Fruit fly (Drosophila melanogaster) whole organism, embryonic: ENCODE measurements around the gene CG43116.

Source experiments
- Blimp-1 ChIP-seq: fragments of 200-800 bp; sonication (Bioruptor generic); optimal IDR thresholded peaks from 3 replicates; lab custom pipeline; 2018; ENCODE audit warnings: missing biosample characterization, missing genetic modification characterization, mild to moderate bottlenecking, moderate library complexity, missing genetic modification reagents
- CG10462 ChIP-seq: fragments of 200-800 bp; sonication (Bioruptor generic); optimal IDR thresholded peaks from 2 replicates; lab custom pipeline; 2016; ENCODE audit warnings: missing biosample characterization, missing genetic modification characterization
- CG11247 ChIP-seq: fragments of 200-800 bp; sonication (Bioruptor generic); IDR thresholded peaks from 2 replicates; pipeline ENCODE4 v1.3.6; 2022; ENCODE audit warnings: missing biosample characterization, missing genetic modification characterization
- CG11560 ChIP-seq: fragments of 200-800 bp; sonication (Bioruptor generic); IDR thresholded peaks from 3 replicates; pipeline ENCODE4 v1.3.6; 2022; ENCODE audit warnings: missing biosample characterization, missing genetic modification characterization
- CG13296 ChIP-seq: fragments of 200-800 bp; sonication (Bioruptor generic); optimal IDR thresholded peaks from 3 replicates; lab custom pipeline; 2018; ENCODE audit warnings: missing biosample characterization, mild to moderate bottlenecking, missing genetic modification characterization
- CG13894 ChIP-seq: fragments of 200-800 bp; sonication (Bioruptor generic); optimal IDR thresholded peaks from 3 replicates; lab custom pipeline; 2018; ENCODE audit warnings: missing biosample characterization, mild to moderate bottlenecking, missing genetic modification characterization, moderate library complexity
- CG14014 ChIP-seq: fragments of 200-800 bp; sonication (Bioruptor generic); IDR thresholded peaks from 2 replicates; pipeline ENCODE4 v1.3.6; 2022; ENCODE audit warnings: missing biosample characterization, missing genetic modification characterization
- CG16863 ChIP-seq: fragments of 200-800 bp; sonication (Bioruptor generic); optimal IDR thresholded peaks from 3 replicates; lab custom pipeline; 2016; ENCODE audit warnings: missing biosample characterization, missing genetic modification characterization
- CG18764 ChIP-seq: fragments of 200-800 bp; sonication (Bioruptor generic); optimal IDR thresholded peaks from 3 replicates; lab custom pipeline; 2016; ENCODE audit warnings: missing biosample characterization, missing genetic modification characterization
- CG2129 ChIP-seq: fragments of 200-800 bp; sonication (Bioruptor generic); IDR thresholded peaks from 2 replicates; pipeline ENCODE4 v1.3.6; 2022; ENCODE audit warnings: missing biosample characterization, missing genetic modification characterization; ENCODE audit not compliant: partially characterized antibody
- CG2199 ChIP-seq: fragments of 200-800 bp; sonication (Bioruptor generic); IDR thresholded peaks from 3 replicates; pipeline ENCODE4 v1.3.6; 2022; ENCODE audit warnings: missing biosample characterization, missing genetic modification characterization
- CG3163 ChIP-seq: fragments of 200-800 bp; sonication (Bioruptor generic); optimal IDR thresholded peaks from 3 replicates; lab custom pipeline; 2016; ENCODE audit warnings: missing biosample characterization, missing genetic modification characterization
- CG32767 ChIP-seq: fragments of 200-800 bp; sonication (Bioruptor generic); IDR thresholded peaks from 2 replicates; pipeline ENCODE4 v1.3.6; 2022; ENCODE audit warnings: missing biosample characterization, missing genetic modification characterization
- CG42726 ChIP-seq: fragments of 200-800 bp; sonication (Bioruptor generic); IDR thresholded peaks from 2 replicates; pipeline ENCODE4 v1.3.6; 2022; ENCODE audit warnings: missing biosample characterization, missing genetic modification characterization; ENCODE audit not compliant: partially characterized antibody
- CG4730 ChIP-seq: fragments of 200-800 bp; sonication (Bioruptor generic); IDR thresholded peaks from 2 replicates; pipeline ENCODE4 v1.3.6; 2022; ENCODE audit warnings: missing biosample characterization, missing genetic modification characterization
- CG4854 ChIP-seq: fragments of 200-800 bp; sonication (Bioruptor generic); optimal IDR thresholded peaks from 2 replicates; lab custom pipeline; 2016; ENCODE audit warnings: missing biosample characterization, missing genetic modification characterization, inconsistent platforms
- CG6654 ChIP-seq: fragments of 200-800 bp; sonication (Bioruptor generic); optimal IDR thresholded peaks from 2 replicates; lab custom pipeline; 2017; ENCODE audit warnings: missing biosample characterization, mild to moderate bottlenecking, missing genetic modification characterization
- CG7357 ChIP-seq: fragments of 200-800 bp; sonication (Bioruptor generic); IDR thresholded peaks from 3 replicates; pipeline ENCODE4 v1.3.6; 2022; ENCODE audit warnings: missing biosample characterization, missing genetic modification characterization
- CG7963 ChIP-seq: fragments of 200-800 bp; sonication (Bioruptor generic); IDR thresholded peaks from 3 replicates; pipeline ENCODE4 v1.3.6; 2022; ENCODE audit warnings: missing biosample characterization, missing genetic modification characterization; ENCODE audit not compliant: partially characterized antibody
- CG9215 ChIP-seq: fragments of 200-800 bp; sonication (Bioruptor generic); IDR thresholded peaks from 2 replicates; pipeline ENCODE4 v1.3.6; 2022; ENCODE audit warnings: missing biosample characterization, missing genetic modification characterization
- Dref ChIP-seq: fragments of 200-800 bp; sonication (Bioruptor generic); IDR thresholded peaks from 2 replicates; pipeline ENCODE4 v1.3.6; 2022; ENCODE audit warnings: missing biosample characterization, missing genetic modification characterization
- Ets97D ChIP-seq: fragments of 200-800 bp; sonication (Bioruptor generic); optimal IDR thresholded peaks from 3 replicates; lab custom pipeline; 2016; ENCODE audit warnings: missing biosample characterization, missing genetic modification characterization
- Fer2 ChIP-seq: fragments of 200-800 bp; sonication (Bioruptor generic); optimal IDR thresholded peaks from 2 replicates; lab custom pipeline; 2018; ENCODE audit warnings: missing biosample characterization, mild to moderate bottlenecking, missing genetic modification characterization, moderate library complexity
- HLH4C ChIP-seq: fragments of 200-800 bp; sonication (Bioruptor generic); IDR thresholded peaks from 3 replicates; pipeline ENCODE4 v1.3.6; 2022; ENCODE audit warnings: missing biosample characterization, missing genetic modification characterization; ENCODE audit not compliant: partially characterized antibody
- Hmx ChIP-seq: fragments of 200-800 bp; sonication (Bioruptor generic); optimal IDR thresholded peaks from 2 replicates; lab custom pipeline; 2016; ENCODE audit warnings: missing biosample characterization, missing genetic modification characterization
- MTF-1 ChIP-seq: fragments of 200-800 bp; sonication (Bioruptor generic); optimal IDR thresholded peaks from 2 replicates; lab custom pipeline; 2018; ENCODE audit warnings: missing biosample characterization, mild to moderate bottlenecking, missing genetic modification characterization, borderline replicate concordance
- Mad ChIP-seq: fragments of 200-800 bp; sonication (Bioruptor generic); optimal IDR thresholded peaks from 2 replicates; lab custom pipeline; 2016; ENCODE audit warnings: missing biosample characterization, missing genetic modification characterization
- Meics ChIP-seq: fragments of 200-800 bp; sonication (Bioruptor generic); optimal IDR thresholded peaks from 2 replicates; lab custom pipeline; 2017; ENCODE audit warnings: missing biosample characterization, mild to moderate bottlenecking, missing genetic modification characterization
- Sox102F ChIP-seq: fragments of 200-800 bp; sonication (Bioruptor generic); optimal IDR thresholded peaks from 2 replicates; lab custom pipeline; 2018; ENCODE audit warnings: missing biosample characterization, mild to moderate bottlenecking, missing genetic modification characterization, moderate library complexity
- bcd ChIP-seq: fragments of 200-800 bp; sonication (Bioruptor generic); optimal IDR thresholded peaks from 2 replicates; lab custom pipeline; 2017; ENCODE audit warnings: missing biosample characterization, mild to moderate bottlenecking, missing genetic modification characterization
- chif ChIP-seq, 2 experiments: fragments of 200-800 bp; sonication (Bioruptor generic); optimal IDR thresholded peaks; 3 replicates each; lab custom pipeline; 2016; ENCODE audit warnings: missing biosample characterization in 2 of 2, missing genetic modification characterization in 2 of 2
- croc ChIP-seq: fragments of 200-800 bp; sonication (Bioruptor generic); conservative IDR thresholded peaks from 3 replicates; pipeline ENCODE4 v1.3.6; 2022; ENCODE audit warnings: missing biosample characterization, missing genetic modification characterization
- fd102C ChIP-seq: fragments of 200-800 bp; sonication (Bioruptor generic); optimal IDR thresholded peaks from 2 replicates; lab custom pipeline; 2018; ENCODE audit warnings: missing biosample characterization, mild to moderate bottlenecking, missing genetic modification characterization, moderate library complexity
- gcm2 ChIP-seq: fragments of 200-800 bp; sonication (Bioruptor generic); optimal IDR thresholded peaks from 2 replicates; lab custom pipeline; 2016; ENCODE audit warnings: missing biosample characterization, missing genetic modification characterization
- gfzf ChIP-seq: fragments of 200-800 bp; sonication (Bioruptor generic); optimal IDR thresholded peaks from 2 replicates; lab custom pipeline; 2016; ENCODE audit warnings: missing biosample characterization, mild to moderate bottlenecking, missing genetic modification characterization, moderate library complexity
- gsb-n ChIP-seq: fragments of 200-800 bp; sonication (Bioruptor generic); optimal IDR thresholded peaks from 3 replicates; lab custom pipeline; 2018; ENCODE audit warnings: missing biosample characterization, mild to moderate bottlenecking, missing genetic modification characterization
- mam ChIP-seq: fragments of 200-800 bp; sonication (Bioruptor generic); optimal IDR thresholded peaks from 3 replicates; lab custom pipeline; 2016; ENCODE audit warnings: missing biosample characterization, missing genetic modification characterization
- nerfin-2 ChIP-seq: fragments of 200-800 bp; sonication (Bioruptor generic); IDR thresholded peaks from 2 replicates; pipeline ENCODE4 v1.3.6; 2022; ENCODE audit warnings: missing biosample characterization, missing genetic modification characterization; ENCODE audit not compliant: partially characterized antibody
- org-1 ChIP-seq: fragments of 200-800 bp; sonication (Bioruptor generic); optimal IDR thresholded peaks from 2 replicates; lab custom pipeline; 2017; ENCODE audit warnings: missing biosample characterization, missing genetic modification characterization
- ro ChIP-seq: fragments of 200-800 bp; sonication (Bioruptor generic); IDR thresholded peaks from 2 replicates; pipeline ENCODE4 v1.3.6; 2022; ENCODE audit warnings: missing biosample characterization, missing genetic modification characterization
- sd ChIP-seq: fragments of 200-800 bp; sonication (Bioruptor generic); optimal IDR thresholded peaks from 3 replicates; lab custom pipeline; 2018; ENCODE audit warnings: missing biosample characterization, mild to moderate bottlenecking, missing genetic modification characterization, moderate library complexity
- trh ChIP-seq: fragments of 200-800 bp; sonication (Bioruptor generic); optimal IDR thresholded peaks from 2 replicates; lab custom pipeline; 2016; ENCODE audit warnings: missing biosample characterization, missing genetic modification characterization
- unpg ChIP-seq: fragments of 200-800 bp; sonication (Bioruptor generic); optimal IDR thresholded peaks from 3 replicates; lab custom pipeline; 2018; ENCODE audit warnings: missing biosample characterization, mild to moderate bottlenecking, missing genetic modification characterization, moderate library complexity
- wor ChIP-seq: fragments of 200-800 bp; sonication (Bioruptor generic); IDR thresholded peaks from 2 replicates; pipeline ENCODE4 v1.3.6; 2022; ENCODE audit warnings: missing biosample characterization, missing genetic modification characterization
- z ChIP-seq: fragments of 200-800 bp; sonication (Bioruptor generic); IDR thresholded peaks from 3 replicates; pipeline ENCODE4 v1.3.6; 2022; ENCODE audit warnings: missing biosample characterization, missing genetic modification characterization
- zen2 ChIP-seq: fragments of 200-800 bp; sonication (Bioruptor generic); IDR thresholded peaks from 3 replicates; pipeline ENCODE4 v1.3.6; 2022; ENCODE audit warnings: missing biosample characterization, missing genetic modification characterization; ENCODE audit not compliant: partially characterized antibody
- zf30C ChIP-seq: fragments of 200-800 bp; sonication (Bioruptor generic); optimal IDR thresholded peaks from 3 replicates; lab custom pipeline; 2018; ENCODE audit warnings: missing biosample characterization, mild to moderate bottlenecking, missing genetic modification characterization
- zfh1 ChIP-seq: fragments of 200-800 bp; sonication (Bioruptor generic); IDR thresholded peaks from 3 replicates; pipeline ENCODE4 v1.3.6; 2022; ENCODE audit warnings: missing biosample characterization, missing genetic modification characterization

The CG43116 gene

dm6 chr3R:26020244-26021171 is 23.7 kb upstream of the CG43116 start (continued):
- TF ChIP-seq Ets97D (no peak), Fer2 (tag; lab: Kevin White, UChicago) (peak; percentile 8), CG6654 (GFP tag; lab: Kevin White, UChicago) (peak; percentile 30), CG7357 (no peak), CG7963 (GFP tag; lab: Robert Waterston, UW) (no peak), org-1 (peak; percentile 60), HLH4C (GFP tag; lab: Robert Waterston, UW) (peak; percentile 19; the same call in 1 of the 3 replicates), Dref (GFP tag; lab: Robert Waterston, UW) (no peak), ro (GFP tag; lab: Robert Waterston, UW) (no peak), zf30C (GFP tag; lab: Kevin White, UChicago) (peak; percentile 72), Sox102F (peak; percentile 78), CG11247 (GFP tag; lab: Robert Waterston, UW) (no peak), CG13296 (GFP tag; lab: Kevin White, UChicago) (peak; percentile 43), nerfin-2 (no peak), Blimp-1 (GFP tag; lab: Kevin White, UChicago) (peak; percentile 72), CG32767 (GFP tag; lab: Robert Waterston, UW) (no peak), trh (GFP tag; lab: Kevin White, UChicago) (peak; percentile 43), CG2199 (GFP tag; lab: Robert Waterston, UW) (no peak), CG18764 (GFP tag; lab: Kevin White, UChicago) (peak; percentile 40), CG14014 (0 out of 2 replicates have a peak, but pooled peaks have one; percentile 16), Hmx (GFP tag; lab: Kevin White, UChicago) (peak; percentile 27), MTF-1 (peak; percentile 46), zfh1 (peak; percentile 56), CG16863 (GFP tag; lab: Kevin White, UChicago) (peak; percentile 25), CG3163 (GFP tag; lab: Kevin White, UChicago) (no peak), CG4854 (GFP tag; lab: Kevin White, UChicago) (no peak), croc (GFP tag; lab: Robert Waterston, UW) (peak; percentile 44; the same call in 2 of the 3 replicates), unpg (GFP tag; lab: Kevin White, UChicago) (peak; percentile 84), CG10462 (GFP tag; lab: Kevin White, UChicago) (peak; percentile 21), CG9215 (GFP tag; lab: Robert Waterston, UW) (no peak; the same call in 1 of the 2 replicates), gcm2 (GFP tag; lab: Kevin White, UChicago) (no peak), gsb-n (tag; lab: Kevin White, UChicago) (peak; percentile 58), zen2 (0 out of 3 replicates have a peak, but pooled peaks have one; percentile 38), chif (GFP tag; optimal IDR thresholded peaks at IDR 0.05; lab: Kevin White, UChicago) (peak; percentile 30 to 48), gfzf (GFP tag; lab: Kevin White, UChicago) (no peak), CG13894 (tag; lab: Kevin White, UChicago) (peak; percentile 16), CG4730 (GFP tag; lab: Robert Waterston, UW) (no peak), fd102C (GFP tag; lab: Kevin White, UChicago) (no peak), Meics (peak; percentile 71), Mad (no peak), bcd (GFP tag; lab: Kevin White, UChicago) (peak; percentile 64), z (GFP tag; lab: Robert Waterston, UW) (0 out of 3 replicates have a peak, but pooled peaks have one; percentile 28), CG42726 (GFP tag; lab: Robert Waterston, UW) (no peak), sd (tag; lab: Kevin White, UChicago) (peak; percentile 60), wor (GFP tag; lab: Robert Waterston, UW) (peak; percentile 53; the same call in 1 of the 2 replicates), mam (GFP tag; lab: Kevin White, UChicago) (no peak), CG2129 (GFP tag; lab: Robert Waterston, UW) (no peak), CG11560 (tag; lab: Robert Waterston, UW) (no peak)
